Fruit fly (Drosophila melanogaster) whole organism, prepupa: Measurements from ENCODE around the gene Tengl1.

ENCODE experiments used
- Blimp-1 ChIP-seq: fragments of 200-800 bp; sonication (Bioruptor generic); optimal IDR thresholded peaks from 3 replicates; lab custom pipeline; 2017; ENCODE audit warnings: missing biosample characterization, missing genetic modification characterization, mild to moderate bottlenecking, moderate library complexity, missing genetic modification reagents
- CG10669 ChIP-seq: fragments of 200-800 bp; sonication (Bioruptor generic); optimal IDR thresholded peaks from 3 replicates; lab custom pipeline; 2018; ENCODE audit warnings: missing biosample characterization, mild to moderate bottlenecking, missing genetic modification characterization, moderate library complexity
- CG31627 ChIP-seq: fragments of 200-800 bp; sonication (Bioruptor generic); optimal IDR thresholded peaks from 3 replicates; lab custom pipeline; 2016; ENCODE audit warnings: missing biosample characterization, missing genetic modification characterization
- CG34406 ChIP-seq: fragments of 200-800 bp; sonication (Bioruptor generic); optimal IDR thresholded peaks from 3 replicates; lab custom pipeline; 2016; ENCODE audit warnings: missing biosample characterization, missing genetic modification characterization
- CG3919 ChIP-seq: fragments of 200-800 bp; sonication (Bioruptor generic); optimal IDR thresholded peaks from 3 replicates; lab custom pipeline; 2016; ENCODE audit warnings: missing biosample characterization, missing genetic modification characterization
- CG6276 ChIP-seq: fragments of 200-800 bp; sonication (Bioruptor generic); optimal IDR thresholded peaks from 2 replicates; lab custom pipeline; 2017; ENCODE audit warnings: missing biosample characterization, mild to moderate bottlenecking, missing genetic modification characterization
- CG6792 ChIP-seq: fragments of 200-800 bp; sonication (Bioruptor generic); optimal IDR thresholded peaks from 3 replicates; lab custom pipeline; 2016; ENCODE audit warnings: missing biosample characterization, missing genetic modification characterization
- CG6854 ChIP-seq: fragments of 200-800 bp; sonication (Bioruptor generic); optimal IDR thresholded peaks from 2 replicates; lab custom pipeline; 2017; ENCODE audit warnings: missing biosample characterization, mild to moderate bottlenecking, missing genetic modification characterization
- CG8119 ChIP-seq: fragments of 200-800 bp; sonication (Bioruptor generic); IDR thresholded peaks from 3 replicates; pipeline ENCODE4 v1.3.6; 2022; ENCODE audit warnings: missing biosample characterization, missing genetic modification characterization
- Eip75B ChIP-seq: fragments of 200-800 bp; sonication (Bioruptor generic); optimal IDR thresholded peaks from 3 replicates; lab custom pipeline; 2016; ENCODE audit warnings: missing biosample characterization, missing genetic modification characterization
- Lpt ChIP-seq: fragments of 200-800 bp; sonication (Bioruptor generic); optimal IDR thresholded peaks from 3 replicates; lab custom pipeline; 2016; ENCODE audit warnings: missing biosample characterization, missing genetic modification characterization
- Met ChIP-seq: fragments of 200-800 bp; sonication (Bioruptor generic); optimal IDR thresholded peaks from 3 replicates; lab custom pipeline; 2016; ENCODE audit warnings: missing biosample characterization, missing genetic modification characterization
- dac ChIP-seq: fragments of 200-800 bp; sonication (Bioruptor generic); optimal IDR thresholded peaks from 2 replicates; lab custom pipeline; 2017; ENCODE audit warnings: missing biosample characterization, mild to moderate bottlenecking, missing genetic modification characterization
- salr ChIP-seq, 2 experiments: fragments of 200-800 bp; sonication (Bioruptor generic); optimal IDR thresholded peaks; 3 replicates each; lab custom pipeline; 2016 to 2018; ENCODE audit warnings: missing biosample characterization in 2 of 2, missing genetic modification characterization in 2 of 2, mild to moderate bottlenecking in 1 of 2

dm6 chr2L:2221649-2222150 lies 18.7 kb downstream of the Tengl1 start:
- TF ChIP-seq CG8119 (GFP tag; lab: Robert Waterston, UW), result peak; percentile 100
- peak; percentile 98 for TF ChIP-seq Lpt (GFP tag; lab: Kevin White, UChicago)
- TF ChIP-seq CG6792 (GFP tag; lab: Kevin White, UChicago), result peak; percentile 99
- peak; percentile 97 for TF ChIP-seq CG6276
- peak; percentile 87 for TF ChIP-seq Blimp-1 (GFP tag; lab: Kevin White, UChicago)
- TF ChIP-seq CG31627 (GFP tag; lab: Kevin White, UChicago), result peak; percentile 97
- peak; percentile 99 for TF ChIP-seq Met (GFP tag; lab: Kevin White, UChicago)
- peak; percentile 96 for TF ChIP-seq dac (GFP tag; lab: Kevin White, UChicago)
- TF ChIP-seq CG10669, result peak; percentile 99
- peak; percentile 99 for TF ChIP-seq CG3919 (GFP tag; lab: Kevin White, UChicago)
- peak; percentile 99 for TF ChIP-seq CG34406 (GFP tag; lab: Kevin White, UChicago)
- peak; percentile 85 for TF ChIP-seq CG6854 (GFP tag; lab: Kevin White, UChicago)
- TF ChIP-seq salr (GFP tag; optimal IDR thresholded peaks at IDR 0.05; lab: Kevin White, UChicago), result peak; percentile 98 to 99
- TF ChIP-seq Eip75B (GFP tag; lab: Kevin White, UChicago), result peak; percentile 99
